Fruit fly (Drosophila melanogaster): Measurements from ENCODE around the gene CG15169.

The CG15169 gene

dm6 chr2L:18957142-18957674, 33.6 kb upstream of the CG15169 start, which contains the start of gene Bhmt (continued):
- TF ChIP-seq stc (GFP tag; IDR thresholded peaks at IDR 0.05) (peak; percentile 68), NC2α (GFP tag; optimal IDR thresholded peaks at IDR 0.05) (no peak), CG1529 (GFP tag; optimal IDR thresholded peaks at IDR 0.05) (no peak), CG34422 (GFP tag; IDR thresholded peaks at IDR 0.05) (0 out of 3 replicates have a peak, but pooled peaks have one; percentile 18), maf-S (GFP tag; optimal IDR thresholded peaks at IDR 0.05) (no peak), CG7745 (tag; optimal IDR thresholded peaks at IDR 0.05) (no peak), p53 (GFP tag; optimal IDR thresholded peaks at IDR 0.05) (no peak), repo (GFP tag; optimal IDR thresholded peaks at IDR 0.05) (no peak), her (GFP tag; optimal IDR thresholded peaks at IDR 0.05) (no peak), fd64A (GFP tag; optimal IDR thresholded peaks at IDR 0.05) (no peak), tap (tag; optimal IDR thresholded peaks at IDR 0.05) (peak; percentile 66), CG30431 (GFP tag; optimal IDR thresholded peaks at IDR 0.05) (no peak), Bgb (GFP tag; IDR thresholded peaks at IDR 0.05; ENCODE audit: partially characterized antibody) (no peak), seq (GFP tag; IDR thresholded peaks at IDR 0.05) (peak; percentile 64), CG1602 (GFP tag; optimal IDR thresholded peaks at IDR 0.05) (peak; percentile 20), CG43689 (GFP tag; IDR thresholded peaks at IDR 0.05) (no peak), CG7987 (GFP tag; optimal IDR thresholded peaks at IDR 0.05) (peak; percentile 17), ATbp (GFP tag; optimal IDR thresholded peaks at IDR 0.05) (peak; percentile 17), CG17359 (tag; optimal IDR thresholded peaks at IDR 0.05) (peak; percentile 56), Usf (GFP tag; optimal IDR thresholded peaks at IDR 0.05) (no peak), Pdp1 (GFP tag; optimal IDR thresholded peaks at IDR 0.05) (no peak), Scr (GFP tag; IDR thresholded peaks at IDR 0.05; ENCODE audit: partially characterized antibody) (no peak), pros (GFP tag; optimal IDR thresholded peaks at IDR 0.05) (no peak), CG1832 (GFP tag; optimal IDR thresholded peaks at IDR 0.05) (no peak), CG6689 (GFP tag; IDR thresholded peaks at IDR 0.05) (peak; percentile 68), sima (GFP tag; optimal IDR thresholded peaks at IDR 0.05) (no peak), tio (GFP tag; optimal IDR thresholded peaks at IDR 0.05) (peak; percentile 24), tgo (GFP tag; IDR thresholded peaks at IDR 0.05) (peak; percentile 63), amos (GFP tag; IDR thresholded peaks at IDR 0.05; ENCODE audit: partially characterized antibody) (no peak), TFAM (GFP tag; optimal IDR thresholded peaks at IDR 0.05) (no peak), cg (GFP tag; optimal IDR thresholded peaks at IDR 0.05) (peak; percentile 24), Lpt (GFP tag; optimal IDR thresholded peaks at IDR 0.05) (no peak), Med (GFP tag) (peak; percentile 59), CG4854 (GFP tag; optimal IDR thresholded peaks at IDR 0.05) (no peak), Dad (GFP tag; optimal IDR thresholded peaks at IDR 0.05) (no peak), Ssrp (tag; optimal IDR thresholded peaks at IDR 0.05) (peak; percentile 42), peb (GFP tag; IDR thresholded peaks at IDR 0.05) (no peak), eve (GFP tag; optimal IDR thresholded peaks at IDR 0.05) (no peak), Myb (GFP tag; optimal IDR thresholded peaks at IDR 0.05) (no peak), CG11560 (tag; IDR thresholded peaks at IDR 0.05) (no peak), CG8089 (GFP tag; optimal IDR thresholded peaks at IDR 0.05) (no peak), esg (GFP tag; conservative IDR thresholded peaks at IDR 0.05) (0 out of 2 replicates have a peak, but pooled peaks have one; percentile 13), CG15011 (GFP tag; optimal IDR thresholded peaks at IDR 0.05) (peak; percentile 11), CG8944 (GFP tag; optimal IDR thresholded peaks at IDR 0.05) (no peak), Six4 (GFP tag; optimal IDR thresholded peaks at IDR 0.05) (peak; percentile 31), CG16813 (GFP tag; IDR thresholded peaks at IDR 0.05; ENCODE audit: partially characterized antibody) (no peak), sug (tag; optimal IDR thresholded peaks at IDR 0.05) (peak; percentile 59), CG11456 (GFP tag; IDR thresholded peaks at IDR 0.05) (peak; percentile 75), CG34376 (GFP tag; optimal IDR thresholded peaks at IDR 0.05) (peak; percentile 43), CG13287 (GFP tag; IDR thresholded peaks at IDR 0.05; ENCODE audit: partially characterized antibody) (no peak), CG4424 (GFP tag; optimal IDR thresholded peaks at IDR 0.05) (peak; percentile 45)

All from whole organism, embryonic.